Fruit fly (Drosophila melanogaster): ENCODE results near the gene PH4alphaMP.

Gene PH4alphaMP

dm6 chr3R:30450224-30450623 is 45.7 kb downstream of the PH4alphaMP start (continued):
- no peak for TF ChIP-seq CG13123 (GFP tag; optimal IDR thresholded peaks at IDR 0.05)
- peak; percentile 79 for TF ChIP-seq CG17359 (tag; optimal IDR thresholded peaks at IDR 0.05)
- no peak for TF ChIP-seq CG7745 (tag; optimal IDR thresholded peaks at IDR 0.05)
- peak; percentile 49 for TF ChIP-seq dmrt11E (tag; optimal IDR thresholded peaks at IDR 0.05)
- TF ChIP-seq B-H2 (GFP tag; optimal IDR thresholded peaks at IDR 0.05): peak; percentile 16
- TF ChIP-seq CG11398 (GFP tag; optimal IDR thresholded peaks at IDR 0.05): peak; percentile 70
- peak; percentile 73 for TF ChIP-seq CG34376 (GFP tag; optimal IDR thresholded peaks at IDR 0.05)
- TF ChIP-seq Max (GFP tag; optimal IDR thresholded peaks at IDR 0.05): peak; percentile 72
- peak; percentile 88 for TF ChIP-seq CG7987 (GFP tag; optimal IDR thresholded peaks at IDR 0.05)
- no peak for TF ChIP-seq Dip3 (GFP tag; optimal IDR thresholded peaks at IDR 0.05)
- peak; percentile 85 for TF ChIP-seq CG11456 (GFP tag; IDR thresholded peaks at IDR 0.05)
- TF ChIP-seq CG11247 (GFP tag; IDR thresholded peaks at IDR 0.05): peak; percentile 91
- TF ChIP-seq CG6175 (GFP tag; IDR thresholded peaks at IDR 0.05): peak; percentile 46; the same call in 1 of the 3 replicates

dm6 chr3R:30449446-30449845 is 46.5 kb downstream of the PH4alphaMP start:
- TF ChIP-seq exex (tag; optimal IDR thresholded peaks at IDR 0.05) (peak; percentile 94), sens (GFP tag) (peak; percentile 66), HLH4C (GFP tag; IDR thresholded peaks at IDR 0.05; ENCODE audit: partially characterized antibody) (peak; percentile 8; the same call in 2 of the 3 replicates), CG6689 (GFP tag; IDR thresholded peaks at IDR 0.05) (no peak), run (tag; optimal IDR thresholded peaks at IDR 0.05) (peak; percentile 70), Hr78 (GFP tag; optimal IDR thresholded peaks at IDR 0.05) (peak in 1 of 2 experiments; percentile 94), sens-2 (GFP tag; IDR thresholded peaks at IDR 0.05) (peak; percentile 83), grn (GFP tag; optimal IDR thresholded peaks at IDR 0.05) (peak; percentile 29), CG4617 (GFP tag; optimal IDR thresholded peaks at IDR 0.05; ENCODE audit: borderline replicate concordance) (no peak), CoRest (tag; optimal IDR thresholded peaks at IDR 0.05) (no peak), GATAe (GFP tag; conservative IDR thresholded peaks at IDR 0.05) (peak; percentile 54; the same call in 1 of the 2 replicates), tup (GFP tag; optimal IDR thresholded peaks at IDR 0.05) (no peak), CG7987 (GFP tag; optimal IDR thresholded peaks at IDR 0.05) (peak; percentile 98), CG34376 (GFP tag; optimal IDR thresholded peaks at IDR 0.05) (peak; percentile 26), mirr (GFP tag; optimal IDR thresholded peaks at IDR 0.05) (peak; percentile 78), p53 (GFP tag; optimal IDR thresholded peaks at IDR 0.05) (no peak), CrebB (tag; optimal IDR thresholded peaks at IDR 0.05) (no peak), stc (GFP tag; IDR thresholded peaks at IDR 0.05) (no peak), CG31441 (GFP tag; IDR thresholded peaks at IDR 0.05) (no peak), Med (GFP tag) (peak; percentile 60), HHEX (GFP tag; optimal IDR thresholded peaks at IDR 0.05) (no peak), CG9609 (GFP tag; optimal IDR thresholded peaks at IDR 0.05) (no peak), Camta (GFP tag; optimal IDR thresholded peaks at IDR 0.05) (no peak), CG11723 (GFP tag; optimal IDR thresholded peaks at IDR 0.05) (no peak), ase (GFP tag; IDR thresholded peaks at IDR 0.05) (no peak), CG2129 (GFP tag; IDR thresholded peaks at IDR 0.05; ENCODE audit: partially characterized antibody) (no peak), ftz-f1 (GFP tag; optimal IDR thresholded peaks at IDR 0.05) (peak; percentile 48), Gsc (GFP tag; IDR thresholded peaks at IDR 0.05) (no peak), NfI (GFP tag; optimal IDR thresholded peaks at IDR 0.05) (no peak), ERR (GFP tag; optimal IDR thresholded peaks at IDR 0.05) (peak; percentile 48), Lpt (GFP tag; optimal IDR thresholded peaks at IDR 0.05) (no peak), caup (GFP tag; optimal IDR thresholded peaks at IDR 0.05; ENCODE audit: severe bottlenecking) (no peak), CG31388 (GFP tag; optimal IDR thresholded peaks at IDR 0.05) (no peak), CG4707 (GFP tag; optimal IDR thresholded peaks at IDR 0.05) (no peak), CG5953 (GFP tag; IDR thresholded peaks at IDR 0.05) (no peak), CG14014 (GFP tag; IDR thresholded peaks at IDR 0.05) (no peak), chinmo (GFP tag; IDR thresholded peaks at IDR 0.05; ENCODE audit: partially characterized antibody) (peak; percentile 61; the same call in 2 of the 4 replicates), CG3726 (GFP tag; IDR thresholded peaks at IDR 0.05) (no peak), CG14441 (GFP tag; IDR thresholded peaks at IDR 0.05) (no peak)
